Fruit fly (Drosophila melanogaster) whole organism, embryonic: ENCODE results near the gene CG3224.
A peak's percentile ranks its signal among the peaks of the same experiment; 100 is the strongest.

Experiments used
- BEAF-32 ChIP-seq: fragments of 200-800 bp; sonication (Bioruptor generic); optimal IDR thresholded peaks from 3 replicates; lab custom pipeline; 2017; ENCODE audit warnings: missing biosample characterization, missing genetic modification characterization, mild to moderate bottlenecking, moderate library complexity, missing genetic modification reagents
- BtbVII ChIP-seq: fragments of 200-800 bp; sonication (Bioruptor generic); optimal IDR thresholded peaks from 3 replicates; lab custom pipeline; 2017; ENCODE audit warnings: missing biosample characterization, mild to moderate bottlenecking, missing genetic modification characterization
- CG10209 ChIP-seq: fragments of 200-800 bp; sonication (Bioruptor generic); optimal IDR thresholded peaks from 3 replicates; lab custom pipeline; 2017; ENCODE audit warnings: missing biosample characterization, mild to moderate bottlenecking, missing genetic modification characterization, missing genetic modification reagents
- CG10321 ChIP-seq: fragments of 200-800 bp; sonication (Bioruptor generic); IDR thresholded peaks from 2 replicates; pipeline ENCODE4 v1.3.6; 2022; ENCODE audit warnings: missing biosample characterization, missing genetic modification characterization
- CG10431 ChIP-seq: fragments of 200-800 bp; sonication (Bioruptor generic); optimal IDR thresholded peaks from 3 replicates; lab custom pipeline; 2018; ENCODE audit warnings: missing biosample characterization, mild to moderate bottlenecking, missing genetic modification characterization
- CG10462 ChIP-seq: fragments of 200-800 bp; sonication (Bioruptor generic); optimal IDR thresholded peaks from 2 replicates; lab custom pipeline; 2016; ENCODE audit warnings: missing biosample characterization, missing genetic modification characterization
- CG11723 ChIP-seq: fragments of 200-800 bp; sonication (Bioruptor generic); optimal IDR thresholded peaks from 2 replicates; lab custom pipeline; 2017; ENCODE audit warnings: missing biosample characterization, mild to moderate bottlenecking, missing genetic modification characterization
- CG12744 ChIP-seq: fragments of 200-800 bp; sonication (Bioruptor generic); optimal IDR thresholded peaks from 2 replicates; lab custom pipeline; 2016; ENCODE audit warnings: missing biosample characterization, missing genetic modification characterization
- CG13287 ChIP-seq: fragments of 200-800 bp; sonication (Bioruptor generic); IDR thresholded peaks from 2 replicates; pipeline ENCODE4 v1.3.6; 2022; ENCODE audit warnings: missing biosample characterization, missing genetic modification characterization; ENCODE audit not compliant: partially characterized antibody
- CG14860 ChIP-seq: fragments of 200-800 bp; sonication (Bioruptor generic); IDR thresholded peaks from 3 replicates; pipeline ENCODE4 v1.3.6; 2022; ENCODE audit warnings: missing biosample characterization, missing genetic modification characterization; ENCODE audit not compliant: partially characterized antibody
- CG14965 ChIP-seq: fragments of 200-800 bp; sonication (Bioruptor generic); optimal IDR thresholded peaks from 2 replicates; lab custom pipeline; 2016; ENCODE audit warnings: missing biosample characterization, missing genetic modification characterization, borderline replicate concordance
- CG1529 ChIP-seq: fragments of 200-800 bp; sonication (Bioruptor generic); optimal IDR thresholded peaks from 3 replicates; lab custom pipeline; 2018; ENCODE audit warnings: missing biosample characterization, missing genetic modification characterization
- CG15601 ChIP-seq: fragments of 200-800 bp; sonication (Bioruptor generic); optimal IDR thresholded peaks from 3 replicates; lab custom pipeline; 2019; ENCODE audit warnings: missing biosample characterization, mild to moderate bottlenecking, missing genetic modification characterization, moderate library complexity
- CG16815 ChIP-seq: fragments of 200-800 bp; sonication (Bioruptor generic); optimal IDR thresholded peaks from 3 replicates; lab custom pipeline; 2017; ENCODE audit warnings: missing biosample characterization, mild to moderate bottlenecking, missing genetic modification characterization
- CG17328 ChIP-seq: fragments of 200-800 bp; sonication (Bioruptor generic); IDR thresholded peaks from 2 replicates; pipeline ENCODE4 v1.3.6; 2022; ENCODE audit warnings: missing biosample characterization, missing genetic modification characterization
- CG17385 ChIP-seq: fragments of 200-800 bp; sonication (Bioruptor generic); optimal IDR thresholded peaks from 3 replicates; lab custom pipeline; 2018; ENCODE audit warnings: missing biosample characterization, mild to moderate bottlenecking, missing genetic modification characterization
- CG1792 ChIP-seq: fragments of 200-800 bp; sonication (Bioruptor generic); optimal IDR thresholded peaks from 2 replicates; lab custom pipeline; 2016; ENCODE audit warnings: missing biosample characterization, missing genetic modification characterization
- CG2116 ChIP-seq: fragments of 200-800 bp; sonication (Bioruptor generic); optimal IDR thresholded peaks from 3 replicates; lab custom pipeline; 2018; ENCODE audit warnings: missing biosample characterization, mild to moderate bottlenecking, missing genetic modification characterization
- CG2120 ChIP-seq: fragments of 200-800 bp; sonication (Bioruptor generic); optimal IDR thresholded peaks from 3 replicates; lab custom pipeline; 2016; ENCODE audit warnings: missing biosample characterization, missing genetic modification characterization
- CG2129 ChIP-seq: fragments of 200-800 bp; sonication (Bioruptor generic); IDR thresholded peaks from 2 replicates; pipeline ENCODE4 v1.3.6; 2022; ENCODE audit warnings: missing biosample characterization, missing genetic modification characterization; ENCODE audit not compliant: partially characterized antibody
- CG3163 ChIP-seq: fragments of 200-800 bp; sonication (Bioruptor generic); optimal IDR thresholded peaks from 3 replicates; lab custom pipeline; 2016; ENCODE audit warnings: missing biosample characterization, missing genetic modification characterization
- CG33213 ChIP-seq: fragments of 200-800 bp; sonication (Bioruptor generic); optimal IDR thresholded peaks from 3 replicates; lab custom pipeline; 2016; ENCODE audit warnings: missing biosample characterization, missing genetic modification characterization
- CG3726 ChIP-seq: fragments of 200-800 bp; sonication (Bioruptor generic); IDR thresholded peaks from 3 replicates; pipeline ENCODE4, ENCODE4 v1.3.6; 2022; ENCODE audit warnings: missing biosample characterization, missing genetic modification characterization
- CG4707 ChIP-seq: fragments of 200-800 bp; sonication (Bioruptor generic); optimal IDR thresholded peaks from 2 replicates; lab custom pipeline; 2018; ENCODE audit warnings: missing biosample characterization, mild to moderate bottlenecking, missing genetic modification characterization, moderate library complexity
- CG6254 ChIP-seq: fragments of 200-800 bp; sonication (Bioruptor generic); optimal IDR thresholded peaks from 3 replicates; lab custom pipeline; 2017; ENCODE audit warnings: mild to moderate bottlenecking, missing biosample characterization, missing genetic modification reagents, missing genetic modification characterization
- CG6813 ChIP-seq: fragments of 200-800 bp; sonication (Bioruptor generic); optimal IDR thresholded peaks from 2 replicates; lab custom pipeline; 2017; ENCODE audit warnings: missing biosample characterization, missing genetic modification characterization, mild to moderate bottlenecking, moderate library complexity, missing genetic modification reagents
- CG8290 ChIP-seq, 3 experiments: fragments of 200-800 bp; sonication (Bioruptor generic); optimal IDR thresholded peaks; 2 replicates each; lab custom pipeline; 2016 to 2019; ENCODE audit warnings: missing biosample characterization in 3 of 3, missing genetic modification characterization in 3 of 3, mild to moderate bottlenecking in 2 of 3, moderate library complexity in 1 of 3
- D ChIP-seq, 2 experiments: fragments of 200-800 bp in 1 of 2; fragments of >200 bp in 1 of 2; sonication (Bioruptor generic) in 1 of 2; optimal IDR thresholded peaks; 2 replicates in 1 of 2; 3 replicates in 1 of 2; lab custom pipeline; 2017; ENCODE audit warnings: mild to moderate bottlenecking in 1 of 2, missing biosample characterization in 1 of 2, missing genetic modification characterization in 1 of 2, missing genetic modification reagents in 1 of 2
- HLH3B ChIP-seq: fragments of 200-800 bp; sonication (Bioruptor generic); IDR thresholded peaks from 2 replicates; pipeline ENCODE4 v1.3.6; 2022; ENCODE audit warnings: missing biosample characterization, missing genetic modification characterization
- HmgZ ChIP-seq: fragments of 200-800 bp; sonication (Bioruptor generic); optimal IDR thresholded peaks from 2 replicates; lab custom pipeline; 2018; ENCODE audit warnings: missing biosample characterization, mild to moderate bottlenecking, missing genetic modification characterization
- Hmr ChIP-seq: fragments of 200-800 bp; sonication (Bioruptor generic); optimal IDR thresholded peaks from 3 replicates; lab custom pipeline; 2017; ENCODE audit warnings: mild to moderate bottlenecking, missing biosample characterization, missing genetic modification reagents, missing genetic modification characterization
- Hr3 ChIP-seq: fragments of 200-800 bp; sonication (Bioruptor generic); optimal IDR thresholded peaks from 3 replicates; lab custom pipeline; 2016; ENCODE audit warnings: missing biosample characterization, missing genetic modification characterization
- Hr51 ChIP-seq, 2 experiments: fragments of 200-800 bp; sonication (Bioruptor generic); optimal IDR thresholded peaks; 2 replicates in 1 of 2; 3 replicates in 1 of 2; lab custom pipeline; 2016 to 2018; ENCODE audit warnings: missing biosample characterization in 2 of 2, missing genetic modification characterization in 2 of 2, mild to moderate bottlenecking in 1 of 2, moderate library complexity in 1 of 2
- Jarid2 ChIP-seq: fragments of 200-800 bp; sonication (Bioruptor generic); optimal IDR thresholded peaks from 3 replicates; lab custom pipeline; 2017; ENCODE audit warnings: mild to moderate bottlenecking, missing biosample characterization, missing genetic modification reagents, missing genetic modification characterization
- Scr ChIP-seq: fragments of 200-800 bp; sonication (Bioruptor generic); IDR thresholded peaks from 2 replicates; pipeline ENCODE4 v1.3.6; 2022; ENCODE audit warnings: missing biosample characterization, missing genetic modification characterization; ENCODE audit not compliant: partially characterized antibody
- ato ChIP-seq: fragments of 200-800 bp; sonication (Bioruptor generic); IDR thresholded peaks from 2 replicates; pipeline ENCODE4 v1.3.6; 2022; ENCODE audit warnings: missing biosample characterization, missing genetic modification characterization; ENCODE audit not compliant: partially characterized antibody
- bcd ChIP-seq: fragments of 200-800 bp; sonication (Bioruptor generic); optimal IDR thresholded peaks from 2 replicates; lab custom pipeline; 2017; ENCODE audit warnings: missing biosample characterization, mild to moderate bottlenecking, missing genetic modification characterization
- cg ChIP-seq: fragments of 200-800 bp; sonication (Bioruptor generic); optimal IDR thresholded peaks from 3 replicates; lab custom pipeline; 2019; ENCODE audit warnings: missing biosample characterization, mild to moderate bottlenecking, missing genetic modification characterization, moderate library complexity
- da ChIP-seq: fragments of 200-800 bp; sonication (Bioruptor generic); optimal IDR thresholded peaks from 2 replicates; lab custom pipeline; 2016; ENCODE audit warnings: missing biosample characterization, missing genetic modification characterization
- lmd ChIP-seq: fragments of 200-800 bp; sonication (Bioruptor generic); IDR thresholded peaks from 2 replicates; pipeline ENCODE4 v1.3.6; 2022; ENCODE audit warnings: missing biosample characterization, missing genetic modification characterization
- nau ChIP-seq: fragments of 200-800 bp; sonication (Bioruptor generic); optimal IDR thresholded peaks from 3 replicates; lab custom pipeline; 2017; ENCODE audit warnings: missing biosample characterization, mild to moderate bottlenecking, missing genetic modification characterization, missing genetic modification reagents
- org-1 ChIP-seq: fragments of 200-800 bp; sonication (Bioruptor generic); optimal IDR thresholded peaks from 2 replicates; lab custom pipeline; 2017; ENCODE audit warnings: missing biosample characterization, missing genetic modification characterization
- otp ChIP-seq: fragments of 200-800 bp; sonication (Bioruptor generic); IDR thresholded peaks from 3 replicates; pipeline ENCODE4, ENCODE4 v1.3.6; 2022; ENCODE audit warnings: missing biosample characterization, missing genetic modification characterization
- p53 ChIP-seq: fragments of 200-800 bp; sonication (Bioruptor generic); optimal IDR thresholded peaks from 2 replicates; lab custom pipeline; 2016; ENCODE audit warnings: missing biosample characterization, missing genetic modification characterization
- sima ChIP-seq: fragments of 200-800 bp; sonication (Bioruptor generic); optimal IDR thresholded peaks from 2 replicates; lab custom pipeline; 2016; ENCODE audit warnings: missing biosample characterization, missing genetic modification characterization
- trem ChIP-seq: fragments of 200-800 bp; optimal IDR thresholded peaks from 3 replicates; lab custom pipeline; 2019; ENCODE audit warnings: missing biosample characterization, mild to moderate bottlenecking, missing genetic modification characterization, moderate library complexity
- usp ChIP-seq: fragments of >200 bp; optimal IDR thresholded peaks from 2 replicates; lab custom pipeline; 2017; ENCODE audit warnings: missing biosample characterization, missing genetic modification characterization

Gene CG3224

dm6 chrX:6654198-6654831 lies 6.9 kb downstream of the CG3224 start, which contains the start of the genes CG3226 and Cdc7 (continued):
- TF ChIP-seq usp (no peak), CG17385 (peak; percentile 74), p53 (GFP tag; lab: Kevin White, UChicago) (peak; percentile 21), cg (GFP tag; lab: Kevin White, UChicago) (no peak), otp (0 out of 3 replicates have a peak, but pooled peaks have one; percentile 36), CG33213 (GFP tag; lab: Kevin White, UChicago) (peak; percentile 63), CG2116 (GFP tag; lab: Kevin White, UChicago) (peak; percentile 83), org-1 (GFP tag; lab: Kevin White, UChicago) (peak; percentile 52), Jarid2 (GFP tag; lab: Kevin White, UChicago) (peak; percentile 69), CG1792 (GFP tag; lab: Kevin White, UChicago) (no peak), CG10462 (GFP tag; lab: Kevin White, UChicago) (no peak), Hr3 (GFP tag; lab: Kevin White, UChicago) (peak; percentile 21), CG6254 (peak; percentile 57), CG4707 (peak; percentile 64), HLH3B (GFP tag; lab: Robert Waterston, UW) (peak; percentile 46; the same call in 1 of the 2 replicates), lmd (GFP tag; lab: Robert Waterston, UW) (peak; percentile 39; the same call in 1 of the 2 replicates), BtbVII (GFP tag; lab: Kevin White, UChicago) (peak; percentile 83), CG6813 (peak; percentile 75), CG10431 (GFP tag; lab: Kevin White, UChicago) (peak; percentile 73), nau (peak; percentile 86), CG15601 (peak; percentile 71), CG11723 (peak; percentile 52), CG1529 (GFP tag; lab: Kevin White, UChicago) (peak; percentile 62), CG10209 (GFP tag; lab: Kevin White, UChicago) (peak; percentile 74), CG14965 (GFP tag; lab: Kevin White, UChicago) (no peak), ato (GFP tag; lab: Robert Waterston, UW) (peak; percentile 73), Hmr (GFP tag; lab: Kevin White, UChicago) (peak; percentile 93), CG10321 (GFP tag; lab: Robert Waterston, UW) (peak; percentile 39; the same call in 1 of the 2 replicates), CG17328 (GFP tag; lab: Robert Waterston, UW) (peak; percentile 47; the same call in 1 of the 2 replicates), BEAF-32 (GFP tag; lab: Kevin White, UChicago) (peak; percentile 75), Scr (GFP tag; lab: Robert Waterston, UW) (peak; percentile 71), CG2129 (peak; percentile 32; the same call in 1 of the 2 replicates), CG8290 (GFP tag; optimal IDR thresholded peaks at IDR 0.05; lab: Kevin White, UChicago) (peak; percentile 24), CG8290 (tag; optimal IDR thresholded peaks at IDR 0.05; lab: Kevin White, UChicago) (peak; percentile 39 to 85), HmgZ (tag; lab: Kevin White, UChicago) (peak; percentile 56), bcd (GFP tag; lab: Kevin White, UChicago) (peak; percentile 83), CG12744 (GFP tag; lab: Kevin White, UChicago) (no peak), D (optimal IDR thresholded peaks at IDR 0.05; lab: Kevin White, UChicago) (no peak), D (GFP tag; optimal IDR thresholded peaks at IDR 0.05; lab: Kevin White, UChicago) (peak; percentile 43), CG3163 (GFP tag; lab: Kevin White, UChicago) (peak; percentile 50), Hr51 (GFP tag; optimal IDR thresholded peaks at IDR 0.05; lab: Kevin White, UChicago) (peak; percentile 57 to 70), sima (GFP tag; lab: Kevin White, UChicago) (no peak), da (GFP tag; lab: Kevin White, UChicago) (no peak), CG2120 (GFP tag; lab: Kevin White, UChicago) (peak; percentile 42), CG13287 (GFP tag; lab: Robert Waterston, UW) (peak; percentile 76), CG16815 (no peak), trem (peak; percentile 52), CG3726 (GFP tag; lab: Robert Waterston, UW) (no peak), CG14860 (GFP tag; lab: Robert Waterston, UW) (peak; percentile 56)
